Worm (Caenorhabditis elegans) whole organism, L4/young adult: ENCODE measurements around the gene cki-2.

ENCODE experiments used
- W03F9.2 ChIP-seq: fragments of 150-350 bp; optimal IDR thresholded peaks from 2 replicates; lab custom pipeline; 2014; ENCODE audit warnings: missing biosample characterization, missing genetic modification characterization
- dao-5 ChIP-seq: sonication (generic microtip); optimal IDR thresholded peaks from 2 replicates; lab custom pipeline; 2016; ENCODE audit warnings: missing genotype, missing genetic modification characterization, moderate library complexity, missing compliant biosample characterization

- TF ChIP-seq W03F9.2 (tag; lab: Kevin White, UChicago): no peak
- TF ChIP-seq dao-5: no peak
These were observed 8.1 kb upstream of the cki-2 start for ce11 chrII:7808153-7808552.
